Worm (Caenorhabditis elegans): ENCODE results near the gene C25A8.1.

C25A8.1 gene

DNA sequence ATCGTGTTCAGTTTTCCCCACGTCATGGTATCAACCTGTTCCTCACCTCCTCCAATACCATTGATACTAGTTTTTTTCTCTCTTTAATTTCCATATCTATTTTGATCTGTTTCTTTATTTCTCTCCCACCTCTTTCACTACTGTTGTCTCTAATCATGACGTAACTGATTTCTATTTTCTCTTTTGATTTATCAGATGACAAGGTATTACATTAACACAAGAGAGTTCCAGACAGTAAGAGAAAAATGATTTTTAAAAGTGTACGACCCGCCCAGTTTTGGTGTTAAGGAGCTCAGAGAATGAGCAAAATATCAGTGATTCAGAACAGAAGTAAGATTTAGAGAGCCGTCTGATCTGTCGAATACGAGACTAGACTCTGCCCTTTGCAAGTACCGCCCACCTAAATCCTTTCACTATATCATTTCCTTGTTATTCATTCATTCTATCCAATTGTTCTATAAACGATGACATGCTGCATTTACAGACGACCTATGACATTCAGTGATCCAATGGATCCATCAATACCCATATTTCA lies 38.8 kb downstream of the C25A8.1 start, which contains the start of gene nhr-105 (continued):
- TF ChIP-seq skn-1 (tag; optimal IDR thresholded peaks at IDR 0.05) (no peak), fos-1 (tag; optimal IDR thresholded peaks at IDR 0.05) (peak; percentile 65), lin-39 (tag; optimal IDR thresholded peaks at IDR 0.05) (no peak), ztf-11 (tag; optimal IDR thresholded peaks at IDR 0.05) (no peak), nhr-129 (tag; optimal IDR thresholded peaks at IDR 0.05) (peak; percentile 77), zag-1 (tag; optimal IDR thresholded peaks at IDR 0.05) (no peak), sma-3 (GFP tag; optimal IDR thresholded peaks at IDR 0.05) (peak; percentile 76)

DNA sequence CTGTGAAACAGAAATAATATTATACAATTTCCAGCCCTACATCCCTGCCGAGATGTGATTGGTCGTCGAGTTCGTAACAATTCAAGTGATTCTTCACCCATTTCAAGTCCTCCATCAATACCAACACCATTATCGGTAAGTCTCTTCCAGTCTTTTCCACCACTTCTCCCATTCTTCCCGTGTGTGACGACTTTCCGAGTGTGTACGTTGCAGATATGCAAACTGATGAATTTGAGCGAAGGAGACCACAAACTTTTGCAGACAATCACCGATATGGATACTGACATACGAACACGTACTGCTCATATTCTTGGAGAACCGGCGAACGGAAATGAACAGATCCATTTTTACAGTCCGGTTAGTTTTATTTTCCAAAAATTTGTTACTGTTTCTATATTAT lies 40.6 kb downstream of the C25A8.1 start:
- TF ChIP-seq ama-1 (optimal IDR thresholded peaks at IDR 0.05) (peak; percentile 79), nhr-77 (tag; optimal IDR thresholded peaks at IDR 0.05) (no peak)

DNA sequence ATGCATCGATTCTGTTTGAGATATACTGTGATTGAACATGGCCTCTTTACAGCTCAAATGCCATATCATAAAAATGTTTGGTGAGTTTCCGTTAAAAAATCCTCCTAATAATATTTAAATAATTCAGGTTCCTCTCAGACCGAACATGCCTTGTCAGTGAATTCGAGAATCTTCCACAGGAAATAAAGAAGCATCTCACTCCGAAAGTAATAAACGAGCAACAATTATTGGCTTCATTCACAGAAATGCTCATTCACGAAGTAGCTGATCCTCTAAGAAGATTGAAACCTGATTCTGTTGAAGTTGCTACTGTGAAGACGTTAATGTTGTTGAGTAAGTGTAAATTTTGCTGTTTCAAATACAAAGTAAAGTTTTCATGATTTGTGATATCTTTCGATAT lies 41.2 kb downstream of the C25A8.1 start:
- no peak for TF ChIP-seq ama-1 (optimal IDR thresholded peaks at IDR 0.05)
- TF ChIP-seq lin-11 (tag; optimal IDR thresholded peaks at IDR 0.05) = no peak
- TF ChIP-seq crh-2 (tag; optimal IDR thresholded peaks at IDR 0.05) = no peak

DNA sequence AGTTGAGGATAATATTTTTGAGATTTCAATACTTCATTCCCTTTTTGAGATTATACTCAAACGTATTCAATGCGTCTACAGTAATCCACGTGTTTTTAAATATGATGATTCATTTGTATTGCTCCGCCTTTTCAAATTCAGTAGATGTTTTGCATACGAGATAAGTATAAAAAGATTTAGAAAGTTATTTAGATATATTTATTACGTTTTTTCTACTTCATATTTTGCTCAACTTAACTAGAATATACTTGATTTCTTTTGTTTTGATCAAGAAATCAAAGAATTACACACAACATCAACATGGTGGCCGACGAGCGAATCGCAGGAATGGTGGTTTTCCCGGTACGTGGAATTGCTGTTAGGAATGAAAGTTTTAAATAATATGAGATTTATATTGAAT lies 46.7 kb downstream of the C25A8.1 start, which contains the start of gene srx-50:
Gene srx-50 (plus strand): TSS at position 301 of the 400 bp plus-strand sequence.
- TF ChIP-seq C34F6.9 (tag; optimal IDR thresholded peaks at IDR 0.05) = no peak
- TF ChIP-seq dmd-4 (tag; optimal IDR thresholded peaks at IDR 0.05) = no peak
- no peak for TF ChIP-seq ceh-82 (tag; optimal IDR thresholded peaks at IDR 0.05)
- no peak for TF ChIP-seq sma-9 (GFP tag; optimal IDR thresholded peaks at IDR 0.05)
- TF ChIP-seq sma-9 (tag; optimal IDR thresholded peaks at IDR 0.05) = no peak
- no peak for TF ChIP-seq unc-62 (GFP tag; optimal IDR thresholded peaks at IDR 0.05)
- TF ChIP-seq F13H6.1 (tag; optimal IDR thresholded peaks at IDR 0.05) = no peak
- no peak for TF ChIP-seq skn-1 (tag; optimal IDR thresholded peaks at IDR 0.05)
- TF ChIP-seq lin-11 (tag; optimal IDR thresholded peaks at IDR 0.05) = no peak
- no peak for TF ChIP-seq sma-3 (GFP tag; optimal IDR thresholded peaks at IDR 0.05)
- TF ChIP-seq nhr-23 (tag; optimal IDR thresholded peaks at IDR 0.05) = no peak
- TF ChIP-seq nhr-11 (tag; optimal IDR thresholded peaks at IDR 0.05) = no peak
- TF ChIP-seq snpc-4 (tag; optimal IDR thresholded peaks at IDR 0.05) = no peak
- TF ChIP-seq crh-2 (tag; optimal IDR thresholded peaks at IDR 0.05) = no peak
- TF ChIP-seq aly-2 (tag; optimal IDR thresholded peaks at IDR 0.05) = no peak
